Worm (Caenorhabditis elegans) whole organism, L4 larva: ENCODE measurements around the gene srx-92.

Experiments used
- D1046.2 ChIP-seq: fragments of 200-800 bp; sonication (Bioruptor generic); IDR thresholded peaks from 2 replicates; pipeline ENCODE4 v1.3.6; 2022; ENCODE audit warnings: missing genetic modification characterization, missing compliant biosample characterization
- F10B5.3 ChIP-seq: sonication (generic microtip); optimal IDR thresholded peaks from 2 replicates; lab custom pipeline; 2016; ENCODE audit warnings: mild to moderate bottlenecking, missing genetic modification characterization, missing compliant biosample characterization
- F26F4.8 ChIP-seq: fragments of 200-800 bp; sonication (Bioruptor generic); conservative IDR thresholded peaks from 2 replicates; pipeline ENCODE4 v1.3.6; 2022; ENCODE audit warnings: missing genetic modification characterization, missing compliant biosample characterization
- F37D6.2 ChIP-seq: sonication (generic microtip); optimal IDR thresholded peaks from 2 replicates; lab custom pipeline; 2016; ENCODE audit warnings: mild to moderate bottlenecking, missing genetic modification characterization, missing compliant biosample characterization
- F44E2.7 ChIP-seq: fragments of 200-800 bp; sonication (Bioruptor generic); IDR thresholded peaks from 2 replicates; pipeline ENCODE4 v2.1.2; 2022; ENCODE audit warnings: missing genetic modification characterization, missing compliant biosample characterization
- F49E8.2 ChIP-seq: sonication (generic microtip); optimal IDR thresholded peaks from 2 replicates; lab custom pipeline; 2016; ENCODE audit warnings: missing compliant biosample characterization, mild to moderate bottlenecking, missing genetic modification characterization, borderline replicate concordance
- R02D3.7 ChIP-seq: fragments of 150-350 bp; sonication (generic microtip); optimal IDR thresholded peaks from 3 replicates; lab custom pipeline; 2014; ENCODE audit warnings: missing biosample characterization, missing genetic modification characterization
- T20F7.1 ChIP-seq: fragments of 200-800 bp; sonication (Bioruptor generic); optimal IDR thresholded peaks from 2 replicates; lab custom pipeline; 2018; ENCODE audit warnings: mild to moderate bottlenecking, missing genetic modification characterization, missing compliant biosample characterization
- Y75B8A.6 ChIP-seq: fragments of 200-800 bp; sonication (Bioruptor generic); IDR thresholded peaks from 2 replicates; pipeline ENCODE4 v1.3.6; 2022; ENCODE audit warnings: missing genetic modification reagents, missing genetic modification characterization, missing compliant biosample characterization
- ZK337.2 ChIP-seq: fragments of 200-800 bp; sonication (Bioruptor generic); IDR thresholded peaks from 2 replicates; pipeline ENCODE4 v1.3.6; 2022; ENCODE audit warnings: missing genetic modification reagents, missing genetic modification characterization, missing compliant biosample characterization
- aha-1 ChIP-seq: fragments of 150-350 bp; peaks from one replicate; lab custom pipeline; 2014; ENCODE audit warnings: missing biosample characterization, missing genetic modification characterization
- aly-2 ChIP-seq: sonication (generic microtip); optimal IDR thresholded peaks from 2 replicates; lab custom pipeline; 2018; ENCODE audit warnings: missing biosample characterization, missing genetic modification characterization
- arid-1 ChIP-seq: fragments of 200-800 bp; sonication (Bioruptor generic); conservative IDR thresholded peaks from 2 replicates; pipeline ENCODE4 v1.3.6; 2022; ENCODE audit warnings: missing genetic modification reagents, missing genetic modification characterization, missing compliant biosample characterization
- ceh-62 ChIP-seq: sonication (generic microtip); optimal IDR thresholded peaks from 2 replicates; lab custom pipeline; 2017; ENCODE audit warnings: missing biosample characterization, missing genetic modification characterization
- daf-19 ChIP-seq: fragments of 200-800 bp; sonication (Bioruptor generic); conservative IDR thresholded peaks from 2 replicates; pipeline ENCODE4 v1.3.6; 2022; ENCODE audit warnings: missing genetic modification characterization, missing compliant biosample characterization
- dmd-6 ChIP-seq: fragments of 200-800 bp; sonication (Bioruptor generic); IDR thresholded peaks from 2 replicates; pipeline ENCODE4 v1.3.6; 2022; ENCODE audit warnings: missing genetic modification reagents, missing genetic modification characterization, missing compliant biosample characterization
- duxl-1 ChIP-seq: sonication (generic microtip); optimal IDR thresholded peaks from 2 replicates; lab custom pipeline; 2016; ENCODE audit warnings: mild to moderate bottlenecking, missing genetic modification characterization, moderate library complexity, missing compliant biosample characterization; ENCODE audit not compliant: poor library complexity
- egl-43 ChIP-seq: fragments of 200-800 bp; sonication (Bioruptor generic); IDR thresholded peaks from 2 replicates; pipeline ENCODE4 v1.3.6; 2022; ENCODE audit warnings: missing genetic modification reagents, missing genetic modification characterization, missing compliant biosample characterization
- fkh-10 ChIP-seq: fragments of 150-350 bp; optimal IDR thresholded peaks from 2 replicates; lab custom pipeline; 2014; ENCODE audit warnings: missing biosample characterization, missing genetic modification reagents, missing genetic modification characterization
- gei-8 ChIP-seq: fragments of 200-800 bp; sonication (Bioruptor generic); optimal IDR thresholded peaks from 2 replicates; lab custom pipeline; 2018; ENCODE audit warnings: mild to moderate bottlenecking, missing genetic modification characterization, missing compliant biosample characterization
- hlh-11 ChIP-seq: fragments of 200-800 bp; sonication (Bioruptor generic); optimal IDR thresholded peaks from 2 replicates; lab custom pipeline; 2018; ENCODE audit warnings: mild to moderate bottlenecking, missing genetic modification characterization, missing compliant biosample characterization
- hmg-1.1 ChIP-seq: fragments of 200-800 bp; sonication (Bioruptor generic); IDR thresholded peaks from 2 replicates; pipeline ENCODE4 v1.3.6; 2022; ENCODE audit warnings: missing genetic modification reagents, missing genetic modification characterization, missing compliant biosample characterization
- lim-7 ChIP-seq: fragments of 200-800 bp; sonication (Bioruptor generic); IDR thresholded peaks from 2 replicates; pipeline ENCODE4 v1.3.6; 2022; ENCODE audit warnings: missing genetic modification characterization, missing compliant biosample characterization
- lin-1 ChIP-seq: fragments of 200-800 bp; sonication (Bioruptor generic); IDR thresholded peaks from 2 replicates; pipeline ENCODE4 v1.3.6; 2022; ENCODE audit warnings: missing genetic modification reagents, missing genetic modification characterization, missing compliant biosample characterization
- lir-3 ChIP-seq: sonication (generic microtip); optimal IDR thresholded peaks from 2 replicates; lab custom pipeline; 2016; ENCODE audit warnings: mild to moderate bottlenecking, missing genetic modification characterization, missing compliant biosample characterization
- madf-5 ChIP-seq, 2 experiments: fragments of 200-800 bp; sonication (Bioruptor generic); IDR thresholded peaks; 2 replicates each; pipeline ENCODE4 v1.3.6; 2022; ENCODE audit warnings: missing compliant biosample characterization in 2 of 2, missing genetic modification characterization in 2 of 2
- mdt-29 ChIP-seq: fragments of 200-800 bp; sonication (Bioruptor generic); IDR thresholded peaks from 2 replicates; pipeline ENCODE4 v1.3.6; 2022; ENCODE audit warnings: missing genetic modification reagents, missing genetic modification characterization, missing compliant biosample characterization
- mes-2 ChIP-seq: sonication (generic microtip); optimal IDR thresholded peaks from 2 replicates; lab custom pipeline; 2016; ENCODE audit warnings: missing genotype, mild to moderate bottlenecking, missing genetic modification characterization, missing compliant biosample characterization; ENCODE audit not compliant: poor library complexity, severe bottlenecking
- mxl-2 ChIP-seq: fragments of 200-800 bp; sonication (Bioruptor generic); conservative IDR thresholded peaks from 2 replicates; pipeline ENCODE4 v1.3.6; 2022; ENCODE audit warnings: missing genetic modification reagents, missing genetic modification characterization, missing compliant biosample characterization
- nhr-10 ChIP-seq: fragments of 150-350 bp; optimal IDR thresholded peaks from 2 replicates; lab custom pipeline; 2014; ENCODE audit warnings: missing biosample characterization, missing genetic modification characterization
- nhr-111 ChIP-seq: fragments of 200-800 bp; sonication (Bioruptor generic); optimal IDR thresholded peaks from 2 replicates; lab custom pipeline; 2018; ENCODE audit warnings: mild to moderate bottlenecking, missing genetic modification characterization, missing compliant biosample characterization
- nhr-25 ChIP-seq: sonication (generic microtip); optimal IDR thresholded peaks from 2 replicates; lab custom pipeline; 2017; ENCODE audit warnings: missing genetic modification characterization, mild to moderate bottlenecking, missing compliant biosample characterization, antibody characterized with exemption, moderate library complexity, borderline replicate concordance; ENCODE audit not compliant: insufficient read depth
- nhr-28 ChIP-seq: fragments of 150-350 bp; optimal IDR thresholded peaks from 2 replicates; lab custom pipeline; 2014; ENCODE audit warnings: missing biosample characterization, missing genetic modification characterization
- nhr-48 ChIP-seq: sonication (generic microtip); optimal IDR thresholded peaks from 2 replicates; lab custom pipeline; 2016; ENCODE audit warnings: mild to moderate bottlenecking, missing genetic modification characterization, missing compliant biosample characterization
- rbr-2 ChIP-seq: sonication (generic microtip); optimal IDR thresholded peaks from 2 replicates; lab custom pipeline; 2016; ENCODE audit warnings: missing genotype, missing genetic modification characterization, missing compliant biosample characterization
- spr-3 ChIP-seq: fragments of 200-800 bp; sonication (Bioruptor generic); optimal IDR thresholded peaks from 2 replicates; lab custom pipeline; 2018; ENCODE audit warnings: mild to moderate bottlenecking, missing genetic modification characterization, missing compliant biosample characterization
- tra-1 ChIP-seq: fragments of 200-800 bp; sonication (Bioruptor generic); IDR thresholded peaks from 2 replicates; pipeline ENCODE4 v1.3.6; 2022; ENCODE audit warnings: missing genetic modification reagents, missing genetic modification characterization, missing compliant biosample characterization
- unc-62 ChIP-seq, 3 experiments: fragments of 150-350 bp in 1 of 3; sonication (generic microtip); optimal IDR thresholded peaks in 2 of 3; peaks in 1 of 3; 1 replicate in 1 of 3; 2 replicates in 2 of 3; lab custom pipeline; 2014 to 2017; ENCODE audit warnings: missing biosample characterization in 3 of 3, missing genetic modification characterization in 3 of 3, missing genetic modification reagents in 3 of 3, missing genotype in 1 of 3
- zag-1 ChIP-seq: fragments of 150-350 bp; optimal IDR thresholded peaks from 2 replicates; lab custom pipeline; 2014; ENCODE audit warnings: missing biosample characterization, missing genetic modification characterization

Gene srx-92

DNA sequence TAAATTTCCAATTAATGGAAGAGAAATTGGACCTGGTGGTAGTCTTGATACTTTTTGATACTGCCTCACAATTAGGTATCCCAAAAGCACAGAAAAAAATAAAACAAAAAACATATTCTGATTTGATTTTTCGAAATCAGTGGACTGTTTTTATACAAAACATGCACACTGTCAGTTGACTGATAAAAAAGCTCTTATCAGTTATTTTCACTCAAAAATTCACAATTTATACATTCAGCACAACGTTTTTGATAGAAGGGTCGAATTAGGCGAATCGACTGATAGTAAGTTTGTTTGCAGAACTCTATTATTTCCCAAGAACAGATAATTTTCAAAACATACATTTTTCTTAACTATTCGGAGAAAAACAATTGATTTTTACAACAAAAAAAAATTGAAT lies 38.9 kb upstream of the srx-92 start, which contains the start of gene cyp-35A2 (continued):
- TF ChIP-seq nhr-28 (peak; percentile 71), hlh-11 (tag; lab: Kevin White, UChicago) (peak; percentile 53), tra-1 (GFP tag; lab: Robert Waterston, UW) (no peak), mxl-2 (GFP tag; lab: Robert Waterston, UW) (no peak), F10B5.3 (tag; lab: Kevin White, UChicago) (no peak), rbr-2 (no peak), arid-1 (GFP tag; lab: Robert Waterston, UW) (no peak), R02D3.7 (tag; lab: Kevin White, UChicago) (no peak), lir-3 (no peak), fkh-10 (GFP tag; lab: Kevin White, UChicago) (no peak), nhr-48 (tag; lab: Kevin White, UChicago) (no peak), nhr-10 (tag; lab: Kevin White, UChicago) (no peak), F26F4.8 (GFP tag; lab: Robert Waterston, UW) (no peak), F37D6.2 (tag; lab: Kevin White, UChicago) (no peak), aly-2 (no peak), madf-5 (GFP tag; IDR thresholded peaks at IDR 0.05; lab: Robert Waterston, UW) (no peak), F44E2.7 (GFP tag; lab: Robert Waterston, UW) (no peak), hmg-1.1 (GFP tag; lab: Robert Waterston, UW) (no peak), duxl-1 (tag; lab: Kevin White, UChicago) (no peak), egl-43 (GFP tag; lab: Robert Waterston, UW) (no peak), ZK337.2 (GFP tag; lab: Robert Waterston, UW) (no peak), dmd-6 (GFP tag; lab: Robert Waterston, UW) (peak; percentile 57; the same call in 1 of the 2 replicates)

DNA sequence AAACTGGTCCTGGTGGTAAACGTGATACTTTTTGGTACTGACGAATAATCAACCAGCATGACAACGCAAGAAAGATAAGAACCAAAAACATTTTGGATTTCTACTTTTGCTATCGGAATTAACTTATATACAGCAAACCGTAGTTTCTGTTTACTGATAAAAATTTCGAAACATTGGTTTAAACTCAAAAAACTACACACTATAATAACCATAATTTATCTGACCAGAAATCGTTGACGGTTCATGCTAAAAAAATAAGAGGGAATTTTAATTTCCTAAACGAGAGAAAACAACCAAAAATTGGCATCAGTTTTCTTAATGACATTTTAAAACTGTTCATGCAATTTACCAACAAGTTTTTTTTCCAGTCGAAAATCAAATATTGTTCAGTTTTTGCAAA lies 36.5 kb upstream of the srx-92 start, which contains the start of gene cyp-35A1:
Gene cyp-35A1 (minus strand): TSS at position 101 of the 400 bp plus-strand sequence.
- TF ChIP-seq lim-7 (GFP tag; lab: Robert Waterston, UW): no peak
- TF ChIP-seq nhr-48 (tag; lab: Kevin White, UChicago): no peak
- no peak for TF ChIP-seq nhr-28
- TF ChIP-seq daf-19: no peak
- no peak for TF ChIP-seq T20F7.1 (GFP tag; lab: Kevin White, UChicago)
- no peak for TF ChIP-seq spr-3
- TF ChIP-seq F49E8.2: no peak
- no peak for TF ChIP-seq nhr-25 (tag; lab: Kevin White, UChicago)
- TF ChIP-seq nhr-111 (GFP tag; lab: Kevin White, UChicago): no peak
- TF ChIP-seq Y75B8A.6 (GFP tag; lab: Robert Waterston, UW): no peak
- no peak for TF ChIP-seq lin-1 (GFP tag; lab: Robert Waterston, UW)
- no peak for TF ChIP-seq aha-1 (tag; lab: Kevin White, UChicago)
- TF ChIP-seq F37D6.2 (tag; lab: Kevin White, UChicago): no peak
- no peak for TF ChIP-seq mdt-29 (GFP tag; lab: Robert Waterston, UW)
- no peak for TF ChIP-seq mes-2
- TF ChIP-seq gei-8 (GFP tag; lab: Kevin White, UChicago): no peak
- no peak for TF ChIP-seq unc-62 (GFP tag; optimal IDR thresholded peaks at IDR 0.05 in 1 of 2; lab: Kevin White, UChicago)
- no peak for TF ChIP-seq unc-62 (tag; optimal IDR thresholded peaks at IDR 0.05; lab: Kevin White, UChicago)
- no peak for TF ChIP-seq D1046.2 (GFP tag; lab: Robert Waterston, UW)
- no peak for TF ChIP-seq zag-1
- TF ChIP-seq ceh-62: no peak
